Worm (Caenorhabditis elegans) whole organism, L4/young adult: ENCODE results near the gene cutl-26.

Experiments used
- W03F9.2 ChIP-seq: fragments of 150-350 bp; optimal IDR thresholded peaks from 2 replicates; lab custom pipeline; 2014; ENCODE audit warnings: missing biosample characterization, missing genetic modification characterization
- him-1 ChIP-seq: sonication (generic microtip); optimal IDR thresholded peaks from 2 replicates; lab custom pipeline; 2016; ENCODE audit warnings: missing genotype, missing genetic modification reagents, missing genetic modification characterization, missing compliant biosample characterization

ce11 chrIV:740674-741073, 33.1 kb upstream of the cutl-26 start:
- no peak for TF ChIP-seq W03F9.2 (tag; lab: Kevin White, UChicago)
- no peak for TF ChIP-seq him-1 (tag; lab: Kevin White, UChicago)
